Worm (Caenorhabditis elegans): ENCODE data around the gene ZK131.11.

DNA sequence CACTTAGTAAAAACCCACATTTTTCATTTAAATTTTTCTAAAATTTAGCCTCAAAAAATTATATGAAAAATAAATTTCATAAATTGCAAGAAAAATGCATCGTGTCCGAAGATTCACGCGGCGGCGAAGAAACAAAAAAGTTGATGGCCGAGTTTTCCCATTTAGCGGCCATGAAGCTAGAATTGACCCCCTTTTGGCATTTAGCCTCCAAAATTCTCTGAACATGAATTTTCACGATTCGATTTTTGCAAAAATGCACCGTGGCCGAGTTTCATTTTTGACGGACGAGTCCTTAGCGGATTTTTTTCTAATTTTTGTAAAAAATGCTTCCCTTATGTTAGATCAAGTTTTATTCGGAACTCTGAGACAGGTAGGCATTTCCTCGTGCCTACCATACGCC, 23.5 kb downstream of the ZK131.11 start:
- TF ChIP-seq ztf-11 (tag; optimal IDR thresholded peaks at IDR 0.05) (no peak), snpc-4 (tag; optimal IDR thresholded peaks at IDR 0.05) (no peak), flh-1 (GFP tag; optimal IDR thresholded peaks at IDR 0.05) (no peak), drap-1 (GFP tag; optimal IDR thresholded peaks at IDR 0.05) (no peak), nhr-2 (tag; optimal IDR thresholded peaks at IDR 0.05) (no peak), nhr-76 (tag; optimal IDR thresholded peaks at IDR 0.05) (no peak)
